Worm (Caenorhabditis elegans) whole organism, mixed stage, embryonic: Measurements from ENCODE around the gene pqn-18.

ENCODE experiments used
- blmp-1 ChIP-seq: fragments of 150-350 bp; optimal IDR thresholded peaks from 2 replicates; lab custom pipeline; 2014; ENCODE audit warnings: missing biosample characterization, missing genetic modification characterization
- elt-1 ChIP-seq: sonication (generic microtip); optimal IDR thresholded peaks from 2 replicates; lab custom pipeline; 2017; ENCODE audit warnings: missing genetic modification characterization, mild to moderate bottlenecking, missing compliant biosample characterization, antibody characterized with exemption, moderate library complexity, borderline replicate concordance; ENCODE audit not compliant: insufficient read depth
- elt-3 ChIP-seq: fragments of 150-350 bp; optimal IDR thresholded peaks from 2 replicates; lab custom pipeline; 2014; ENCODE audit warnings: missing biosample characterization, missing genetic modification characterization
- ham-2 ChIP-seq: fragments of 200-800 bp; sonication (Bioruptor generic); optimal IDR thresholded peaks from 2 replicates; lab custom pipeline; 2018; ENCODE audit warnings: mild to moderate bottlenecking, missing genetic modification characterization, missing compliant biosample characterization
- mls-2 ChIP-seq: sonication (generic microtip); optimal IDR thresholded peaks from 2 replicates; lab custom pipeline; 2016; ENCODE audit warnings: mild to moderate bottlenecking, missing genetic modification characterization, moderate library complexity, missing compliant biosample characterization
- nhr-12 ChIP-seq: fragments of 150-350 bp; optimal IDR thresholded peaks from 2 replicates; lab custom pipeline; 2014; ENCODE audit warnings: missing biosample characterization, missing genetic modification characterization
- pha-4 ChIP-seq: fragments of 150-350 bp; optimal IDR thresholded peaks from 2 replicates; lab custom pipeline; 2018; ENCODE audit warnings: missing biosample characterization, missing genetic modification reagents, missing genetic modification characterization
- snpc-4 ChIP-seq: fragments of 150-350 bp; optimal IDR thresholded peaks from 2 replicates; lab custom pipeline; 2014; ENCODE audit warnings: missing biosample characterization, missing genetic modification characterization
- sptf-1 ChIP-seq: sonication (generic microtip); optimal IDR thresholded peaks from 2 replicates; lab custom pipeline; 2017; ENCODE audit warnings: mild to moderate bottlenecking, missing genetic modification characterization, moderate library complexity, missing compliant biosample characterization
- ztf-11 ChIP-seq: fragments of 150-350 bp; optimal IDR thresholded peaks from 2 replicates; lab custom pipeline; 2014; ENCODE audit warnings: missing biosample characterization, missing genetic modification characterization

- TF ChIP-seq nhr-12 (tag; lab: Kevin White, UChicago) (no peak), mls-2 (tag; lab: Kevin White, UChicago) (no peak), ztf-11 (tag; lab: Kevin White, UChicago) (no peak), blmp-1 (no peak), ham-2 (GFP tag; lab: Kevin White, UChicago) (no peak), snpc-4 (tag; lab: Kevin White, UChicago) (no peak), elt-1 (tag; lab: Kevin White, UChicago) (no peak), pha-4 (no peak), sptf-1 (tag; lab: Kevin White, UChicago) (no peak), elt-3 (tag; lab: Kevin White, UChicago) (no peak)
These were observed 43.5 kb downstream of the pqn-18 start for ce11 chrX:12951175-12951574.
